Fruit fly (Drosophila melanogaster) whole organism, wandering third instar larva: ENCODE results near the gene gry.

Experiments
- CG9705 ChIP-seq: fragments of 200-800 bp; sonication (Bioruptor generic); optimal IDR thresholded peaks from 2 replicates; lab custom pipeline; 2018; ENCODE audit warnings: missing biosample characterization, mild to moderate bottlenecking, missing genetic modification characterization
- CrebA ChIP-seq: fragments of 200-800 bp; sonication (Bioruptor generic); optimal IDR thresholded peaks from 2 replicates; lab custom pipeline; 2016; ENCODE audit warnings: missing biosample characterization, mild to moderate bottlenecking, missing genetic modification characterization, borderline replicate concordance
- Dfd ChIP-seq: fragments of >200 bp; optimal IDR thresholded peaks from 2 replicates; lab custom pipeline; 2017; ENCODE audit warnings: missing biosample characterization, missing genetic modification characterization
- Hr78 ChIP-seq: fragments of >200 bp; optimal IDR thresholded peaks from 2 replicates; lab custom pipeline; 2017; ENCODE audit warnings: missing biosample characterization, missing genetic modification characterization
- Myc ChIP-seq: fragments of >200 bp; optimal IDR thresholded peaks from 2 replicates; lab custom pipeline; 2017
- Sp1 ChIP-seq: fragments of 200-800 bp; sonication (Bioruptor generic); optimal IDR thresholded peaks from 3 replicates; lab custom pipeline; 2019; ENCODE audit warnings: missing biosample characterization, mild to moderate bottlenecking, missing genetic modification characterization, moderate library complexity
- brk ChIP-seq: fragments of 200-800 bp; sonication (Bioruptor generic); optimal IDR thresholded peaks from 2 replicates; lab custom pipeline; 2016; ENCODE audit warnings: missing biosample characterization, mild to moderate bottlenecking, missing genetic modification characterization
- dl ChIP-seq, 2 experiments: fragments of 175-275, 200-275 bp in 1 of 2; fragments of 200-275 bp in 1 of 2; sonication (Bioruptor generic); optimal IDR thresholded peaks; lab custom pipeline; 2018; ENCODE audit warnings: mild to moderate bottlenecking in 2 of 2, missing biosample characterization in 2 of 2, missing genetic modification characterization in 2 of 2, moderate library complexity in 2 of 2; ENCODE audit not compliant: partially characterized antibody in 2 of 2, insufficient read depth in 1 of 2
- dmrt93B ChIP-seq: fragments of 200-800 bp; sonication (Bioruptor generic); optimal IDR thresholded peaks from 2 replicates; lab custom pipeline; 2018; ENCODE audit warnings: missing biosample characterization, mild to moderate bottlenecking, missing genetic modification characterization
- foxo ChIP-seq, 2 experiments: fragments of 200-800 bp; sonication (Bioruptor generic); optimal IDR thresholded peaks; 2 replicates in 1 of 2; 3 replicates in 1 of 2; lab custom pipeline; 2016 to 2017; ENCODE audit warnings: missing biosample characterization in 2 of 2, missing genetic modification characterization in 2 of 2
- h ChIP-seq: fragments of 200-800 bp; sonication (Bioruptor generic); optimal IDR thresholded peaks from 3 replicates; lab custom pipeline; 2016; ENCODE audit warnings: missing biosample characterization, mild to moderate bottlenecking, missing genetic modification characterization
- jim ChIP-seq: fragments of 175-275, 200-325 bp; sonication (Bioruptor generic); optimal IDR thresholded peaks from 2 replicates; lab custom pipeline; 2016; ENCODE audit warnings: missing biosample characterization, mild to moderate bottlenecking, missing genetic modification characterization
- pan ChIP-seq: fragments of >200 bp; optimal IDR thresholded peaks from 2 replicates; lab custom pipeline; 2017
- psq ChIP-seq: fragments of 200-800 bp; sonication (Bioruptor generic); optimal IDR thresholded peaks from 3 replicates; lab custom pipeline; 2017; ENCODE audit warnings: missing biosample characterization, mild to moderate bottlenecking, missing genetic modification characterization, moderate library complexity

- TF ChIP-seq brk (GFP tag; lab: Kevin White, UChicago) (peak; percentile 98), foxo (GFP tag; optimal IDR thresholded peaks at IDR 0.05; lab: Kevin White, UChicago) (peak; percentile 87 to 99), dmrt93B (GFP tag; lab: Kevin White, UChicago) (peak; percentile 98), Hr78 (GFP tag; lab: Kevin White, UChicago) (no peak), jim (GFP tag; lab: Kevin White, UChicago) (peak; percentile 52), CrebA (GFP tag; lab: Kevin White, UChicago) (peak; percentile 94), Myc (lab: Kevin White, UChicago) (no peak), CG9705 (GFP tag; lab: Kevin White, UChicago) (peak; percentile 75), psq (peak; percentile 99), dl (GFP tag; optimal IDR thresholded peaks at IDR 0.05; lab: Kevin White, UChicago; ENCODE audit: insufficient read depth in 1 of 2, partially characterized antibody in 2 of 2) (no peak), pan (lab: Kevin White, UChicago) (no peak), h (GFP tag; lab: Kevin White, UChicago) (peak; percentile 99), Dfd (GFP tag; lab: Kevin White, UChicago) (peak; percentile 80), Sp1 (GFP tag; lab: Kevin White, UChicago) (peak; percentile 100)
These were observed 48.5 kb downstream of the gry start, which contains the start of gene CG43389 for dm6 chr3L:3247130-3248065.
